Worm (Caenorhabditis elegans) whole organism, L2 larva: ENCODE measurements around the gene F28C1.1.
A peak's percentile ranks its signal among the peaks of the same experiment; 100 is the strongest.

Source experiments
- R02D3.7 ChIP-seq: fragments of 150-350 bp; optimal IDR thresholded peaks from 2 replicates; lab custom pipeline; 2014; ENCODE audit warnings: missing biosample characterization, missing genetic modification characterization
- ama-1 ChIP-seq: fragments of 150-350 bp; optimal IDR thresholded peaks from 2 replicates; lab custom pipeline; 2018; ENCODE audit warnings: inconsistent platforms
- ceh-16 ChIP-seq: fragments of 150-350 bp; optimal IDR thresholded peaks from 2 replicates; lab custom pipeline; 2014; ENCODE audit warnings: missing biosample characterization, missing genetic modification characterization
- elt-3 ChIP-seq: sonication (generic microtip); optimal IDR thresholded peaks from 2 replicates; lab custom pipeline; 2017; ENCODE audit warnings: missing biosample characterization, missing genetic modification characterization
- lin-11 ChIP-seq: fragments of 150-350 bp; sonication (generic microtip); optimal IDR thresholded peaks from 2 replicates; lab custom pipeline; 2014; ENCODE audit warnings: missing biosample characterization, missing genetic modification characterization, inconsistent platforms, mixed read lengths
- lin-13 ChIP-seq: fragments of 150-350 bp; optimal IDR thresholded peaks from 2 replicates; lab custom pipeline; 2014; ENCODE audit warnings: missing biosample characterization, missing genetic modification reagents, missing genetic modification characterization
- lin-39 ChIP-seq: fragments of 150-350 bp; optimal IDR thresholded peaks from 2 replicates; lab custom pipeline; 2014; ENCODE audit warnings: missing biosample characterization, missing genetic modification reagents, missing genetic modification characterization
- unc-39 ChIP-seq: fragments of 150-350 bp; optimal IDR thresholded peaks from 2 replicates; lab custom pipeline; 2014; ENCODE audit warnings: missing biosample characterization, missing genetic modification characterization
- unc-62 ChIP-seq: fragments of 150-350 bp; optimal IDR thresholded peaks from 2 replicates; lab custom pipeline; 2014; ENCODE audit warnings: missing biosample characterization, missing genetic modification reagents, missing genetic modification characterization
- ztf-11 ChIP-seq: sonication (generic microtip); optimal IDR thresholded peaks from 2 replicates; lab custom pipeline; 2017; ENCODE audit warnings: missing biosample characterization, missing genetic modification characterization
- ztf-4 ChIP-seq: fragments of 150-350 bp; optimal IDR thresholded peaks from 2 replicates; lab custom pipeline; 2014; ENCODE audit warnings: missing biosample characterization, missing genetic modification characterization

- TF ChIP-seq ztf-11 (tag; lab: Kevin White, UChicago) (no peak), ztf-4 (tag; lab: Kevin White, UChicago) (peak; percentile 35), ama-1 (lab: Kevin White, UChicago) (peak; percentile 29), lin-11 (tag; lab: Kevin White, UChicago) (no peak), R02D3.7 (peak; percentile 28), unc-39 (tag; lab: Kevin White, UChicago) (no peak), lin-39 (tag; lab: Kevin White, UChicago) (no peak), lin-13 (peak; percentile 57), ceh-16 (tag; lab: Kevin White, UChicago) (no peak), unc-62 (GFP tag; lab: Kevin White, UChicago) (no peak), elt-3 (tag; lab: Kevin White, UChicago) (no peak)
These were observed 47.2 kb downstream of the F28C1.1 start, which contains the start of the genes W04D2.4 and rbm-25 for ce11 chrV:12497725-12498263.
